Worm (Caenorhabditis elegans) whole organism, early embryonic: ENCODE measurements around the gene crn-5.

Experiments
- B0310.2 ChIP-seq: sonication (generic microtip); optimal IDR thresholded peaks from 2 replicates; lab custom pipeline; 2016; ENCODE audit warnings: mild to moderate bottlenecking, missing genetic modification characterization, missing compliant biosample characterization
- F13C5.2 ChIP-seq: sonication (generic microtip); optimal IDR thresholded peaks from 2 replicates; lab custom pipeline; 2017; ENCODE audit warnings: mild to moderate bottlenecking, missing genetic modification characterization, inconsistent platforms, missing compliant biosample characterization
- aly-1 ChIP-seq: sonication (generic microtip); optimal IDR thresholded peaks from 2 replicates; lab custom pipeline; 2016; ENCODE audit warnings: missing genetic modification characterization, missing compliant biosample characterization
- ama-1 ChIP-seq: fragments of 150-350 bp; optimal IDR thresholded peaks from 2 replicates; lab custom pipeline; 2014
- ceh-36 ChIP-seq: sonication (generic microtip); optimal IDR thresholded peaks from 2 replicates; lab custom pipeline; 2016; ENCODE audit warnings: missing genetic modification characterization, inconsistent platforms, missing compliant biosample characterization
- ets-7 ChIP-seq: sonication (generic microtip); optimal IDR thresholded peaks from 2 replicates; lab custom pipeline; 2016; ENCODE audit warnings: missing genotype, missing genetic modification characterization, missing compliant biosample characterization
- flt-1 ChIP-seq: fragments of 200-800 bp; sonication (Bioruptor generic); IDR thresholded peaks from 2 replicates; pipeline ENCODE4 v1.3.6; 2022; ENCODE audit warnings: missing genetic modification characterization, missing compliant biosample characterization
- hnd-1 ChIP-seq: sonication (generic microtip); optimal IDR thresholded peaks from 2 replicates; lab custom pipeline; 2016; ENCODE audit warnings: missing genetic modification characterization, missing compliant biosample characterization
- pes-1 ChIP-seq: fragments of 200-800 bp; sonication (Bioruptor generic); IDR thresholded peaks from 2 replicates; pipeline ENCODE4 v1.3.6; 2022; ENCODE audit warnings: missing genetic modification reagents, missing genetic modification characterization, missing compliant biosample characterization
- sea-1 ChIP-seq: fragments of 200-800 bp; sonication (Bioruptor generic); conservative IDR thresholded peaks from 2 replicates; pipeline ENCODE4 v1.3.6; 2022; ENCODE audit warnings: missing genetic modification characterization, missing compliant biosample characterization
- tbx-11 ChIP-seq: fragments of 200-800 bp; sonication (Bioruptor generic); IDR thresholded peaks from 2 replicates; pipeline ENCODE4 v1.3.6; 2022; ENCODE audit warnings: missing genetic modification characterization, missing compliant biosample characterization

DNA sequence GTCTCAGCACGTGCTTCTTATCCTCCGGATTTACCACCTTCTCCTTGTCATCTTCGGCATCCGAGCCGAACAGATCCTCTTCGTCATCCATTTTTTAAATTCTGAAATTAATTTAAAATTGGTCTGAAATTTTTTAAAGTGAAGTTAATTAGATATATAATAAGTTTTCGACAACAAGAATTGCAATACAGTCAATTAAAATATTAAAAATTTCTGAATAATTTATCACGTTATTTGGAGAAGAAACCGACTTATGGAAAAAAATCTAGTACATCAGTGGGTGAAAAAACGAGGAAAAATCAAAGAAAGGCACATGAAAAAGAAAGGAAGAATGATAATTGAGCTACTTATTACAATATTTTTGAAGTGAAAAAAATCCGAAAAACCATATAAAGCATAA lies 13.0 kb downstream of the crn-5 start, which contains the start of gene taf-13:
- TF ChIP-seq ama-1 (lab: Kevin White, UChicago), result no peak
- no peak for TF ChIP-seq sea-1 (GFP tag; lab: Robert Waterston, UW)
- no peak for TF ChIP-seq B0310.2 (tag; lab: Kevin White, UChicago)
- TF ChIP-seq ets-7 (tag; lab: Kevin White, UChicago), result no peak
- no peak for TF ChIP-seq tbx-11 (GFP tag; lab: Robert Waterston, UW)
- TF ChIP-seq F13C5.2 (tag; lab: Kevin White, UChicago), result no peak
- TF ChIP-seq aly-1, result no peak
- TF ChIP-seq pes-1, result no peak
- TF ChIP-seq hnd-1 (tag; lab: Kevin White, UChicago), result no peak
- TF ChIP-seq flt-1 (GFP tag; lab: Robert Waterston, UW), result no peak
- no peak for TF ChIP-seq ceh-36 (tag; lab: Kevin White, UChicago)
